Fruit fly (Drosophila melanogaster) S2 (cell line): ENCODE data around the gene dmt.

ENCODE experiments used
- CG8478 ChIP-seq: fragments of >200 bp; optimal IDR thresholded peaks from 2 replicates; lab custom pipeline; 2018
- CTCF ChIP-seq, 2 experiments: fragments of >200 bp; optimal IDR thresholded peaks; 2 replicates each; lab custom pipeline; 2018

dmt gene

dm6 chr3R:9701897-9702296, 9.0 kb upstream of the dmt start:
- no peak for TF ChIP-seq CG8478 (lab: Kevin White, UChicago)
- no peak for TF ChIP-seq CTCF (optimal IDR thresholded peaks at IDR 0.05; lab: Kevin White, UChicago)

DNA sequence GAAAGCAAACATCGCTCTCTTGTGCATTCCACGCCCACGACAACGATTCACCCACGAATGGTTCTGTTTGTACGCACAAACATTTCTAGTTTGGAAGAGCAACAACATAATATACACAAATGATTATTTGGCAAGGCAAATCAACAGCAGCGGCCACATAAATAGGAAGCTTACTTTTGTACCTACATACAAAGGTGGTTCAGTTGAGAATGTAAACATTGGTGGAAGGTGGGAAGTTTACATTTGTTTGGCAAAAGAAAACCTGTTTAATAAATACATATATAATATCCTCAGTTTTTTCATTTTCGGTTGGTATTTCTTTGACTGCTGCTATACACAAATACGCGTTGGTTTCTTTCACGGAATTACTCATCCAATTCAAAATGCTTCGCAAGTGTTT, 8.4 kb upstream of the dmt start:
- no peak for TF ChIP-seq CG8478 (lab: Kevin White, UChicago)
- TF ChIP-seq CTCF (optimal IDR thresholded peaks at IDR 0.05; lab: Kevin White, UChicago), result no peak

dm6 chr3R:9703273-9703672, 7.7 kb upstream of the dmt start:
- TF ChIP-seq CG8478 (lab: Kevin White, UChicago), result no peak
- no peak for TF ChIP-seq CTCF (optimal IDR thresholded peaks at IDR 0.05; lab: Kevin White, UChicago)

DNA sequence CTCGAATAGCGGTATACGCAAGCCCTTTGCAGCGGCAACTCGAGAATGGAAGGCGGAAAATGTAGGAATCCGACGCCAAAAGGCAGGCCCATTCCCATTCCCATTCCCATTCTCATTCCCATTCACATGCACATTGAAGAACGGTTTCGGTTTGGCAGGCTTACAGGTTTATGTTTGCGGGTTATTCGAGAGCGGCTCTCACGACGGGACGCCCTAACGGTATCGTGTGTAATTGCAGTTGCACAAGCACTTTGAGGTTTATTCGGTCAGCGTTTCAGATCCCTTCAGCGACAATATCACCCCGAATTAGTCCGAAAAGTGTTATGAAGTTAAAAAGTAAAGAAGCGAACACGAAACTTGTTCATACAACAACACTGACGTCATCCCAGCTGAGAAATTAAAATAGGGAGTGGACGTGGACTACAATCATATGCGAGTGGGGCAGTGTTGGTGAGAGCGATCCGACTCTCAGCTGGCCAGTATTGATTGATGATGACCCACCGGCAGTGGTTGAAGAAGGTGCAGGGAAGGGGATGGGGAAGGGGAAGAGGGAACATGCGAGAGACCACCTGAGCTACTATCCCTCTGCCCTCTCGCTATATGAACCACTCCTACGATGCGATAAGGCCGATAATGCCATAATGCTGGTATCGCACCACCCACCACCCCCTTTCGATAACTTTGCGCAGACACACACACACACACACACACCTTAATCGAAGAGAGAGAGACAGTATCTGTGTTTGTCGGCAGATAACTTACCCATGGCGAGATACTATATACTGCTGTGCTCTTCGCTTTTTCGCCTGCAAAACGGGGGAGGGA, 6.5 kb upstream of the dmt start:
- no peak for TF ChIP-seq CTCF (optimal IDR thresholded peaks at IDR 0.05; lab: Kevin White, UChicago)
- TF ChIP-seq CG8478 (lab: Kevin White, UChicago), result no peak

DNA sequence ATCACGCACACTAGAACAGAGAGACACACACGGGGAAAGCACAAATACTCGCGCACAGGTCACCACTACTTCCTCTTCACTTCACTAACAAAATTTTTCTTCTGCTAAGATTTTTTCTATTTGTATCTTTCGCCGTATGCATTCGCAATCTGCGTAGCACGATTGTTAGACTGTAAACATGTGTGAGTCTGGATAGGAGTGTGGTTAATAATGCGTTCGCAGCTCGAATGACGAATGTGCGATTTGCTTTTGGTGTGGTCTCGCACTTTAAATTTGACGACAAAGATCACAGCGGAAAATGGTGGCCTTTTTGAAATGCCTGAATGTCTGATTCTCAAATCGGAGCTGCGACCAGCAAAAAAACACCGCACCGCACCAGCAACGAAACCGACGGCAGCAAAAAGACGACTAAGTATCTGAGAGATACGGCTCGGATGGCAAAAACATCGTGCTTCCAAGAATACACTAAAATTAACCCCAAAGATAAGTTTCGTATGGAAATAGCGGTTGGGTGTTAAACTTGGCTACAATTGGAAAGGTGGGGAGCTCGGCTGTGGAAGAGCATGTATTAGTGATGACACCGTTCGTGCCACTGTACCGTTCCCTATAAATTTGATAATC, 5.8 kb upstream of the dmt start, which contains the start of gene Unc-115a:
Gene Unc-115a (minus strand): TSS at position 410 of the 621 bp plus-strand sequence.
- no peak for TF ChIP-seq CG8478 (lab: Kevin White, UChicago)
- peak; percentile 69 to 72 for TF ChIP-seq CTCF (optimal IDR thresholded peaks at IDR 0.05; lab: Kevin White, UChicago)

- TF ChIP-seq CTCF (optimal IDR thresholded peaks at IDR 0.05; lab: Kevin White, UChicago) (no peak), CG8478 (lab: Kevin White, UChicago) (no peak)
These were observed 714 bp upstream of the dmt start for dm6 chr3R:9710228-9710627.

DNA sequence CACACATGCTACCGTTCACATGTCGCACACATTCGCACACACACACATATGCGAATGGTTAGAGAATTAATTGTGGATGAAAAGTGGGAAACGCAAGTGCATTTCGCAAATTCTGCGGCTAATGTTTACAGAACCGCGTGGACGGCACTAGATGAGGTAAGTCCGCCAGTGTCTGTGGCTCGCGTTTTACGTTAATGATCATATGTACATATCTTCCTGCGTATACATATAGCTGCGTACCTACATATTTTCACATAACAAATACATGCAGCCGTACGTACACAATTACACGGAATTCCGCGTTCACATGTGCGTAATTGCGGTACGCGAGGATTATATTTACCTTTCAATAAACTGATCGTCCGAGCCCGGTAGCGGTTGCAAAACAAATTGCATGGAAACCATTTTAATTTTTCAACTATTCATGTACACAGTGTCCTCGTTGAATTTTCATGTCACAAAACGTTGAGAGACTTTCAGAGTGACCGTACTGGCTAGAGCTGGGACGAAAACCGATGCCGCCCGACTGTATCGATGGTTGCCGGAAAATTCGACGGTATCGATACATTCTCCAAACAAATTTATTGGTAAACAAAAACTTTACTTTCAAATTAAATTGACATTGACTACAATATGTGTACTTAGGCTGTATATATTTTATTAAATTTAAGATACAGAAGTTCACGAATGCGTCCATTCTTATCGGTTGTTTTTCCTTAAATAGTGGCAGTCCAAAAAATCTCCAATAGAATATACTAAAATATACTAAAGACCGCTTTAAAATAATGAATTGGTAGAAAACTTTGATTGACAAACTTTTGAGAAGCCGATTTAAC, 14.4 kb downstream of the dmt start, which contains the start of gene hyd:
Gene hyd (minus strand): TSS at position 495 of the 836 bp plus-strand sequence.
- TF ChIP-seq CTCF (optimal IDR thresholded peaks at IDR 0.05; lab: Kevin White, UChicago) (no peak), CG8478 (lab: Kevin White, UChicago) (no peak)

DNA sequence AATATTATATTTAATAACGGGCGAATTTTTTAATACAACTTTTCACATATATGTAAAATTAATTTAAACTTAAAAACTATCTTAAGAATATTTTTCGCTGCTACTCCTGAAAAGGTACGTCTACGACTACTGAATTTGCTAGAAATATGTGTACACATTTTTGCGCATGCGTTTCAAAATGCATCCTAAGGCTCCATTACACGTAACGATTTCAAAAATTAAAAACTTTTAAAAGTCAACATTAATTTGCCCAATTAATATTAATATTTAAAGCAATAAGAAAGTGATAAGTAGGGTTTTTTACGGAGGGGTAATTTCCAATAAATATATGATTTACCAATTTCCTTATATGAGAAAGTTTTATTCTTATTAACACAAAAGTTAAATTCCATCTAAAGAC, 19.8 kb downstream of the dmt start, which contains the start of gene FoxP:
Gene FoxP (minus strand): TSS at position 89 of the 400 bp plus-strand sequence.
- no peak for TF ChIP-seq CTCF (optimal IDR thresholded peaks at IDR 0.05; lab: Kevin White, UChicago)
- no peak for TF ChIP-seq CG8478 (lab: Kevin White, UChicago)

DNA sequence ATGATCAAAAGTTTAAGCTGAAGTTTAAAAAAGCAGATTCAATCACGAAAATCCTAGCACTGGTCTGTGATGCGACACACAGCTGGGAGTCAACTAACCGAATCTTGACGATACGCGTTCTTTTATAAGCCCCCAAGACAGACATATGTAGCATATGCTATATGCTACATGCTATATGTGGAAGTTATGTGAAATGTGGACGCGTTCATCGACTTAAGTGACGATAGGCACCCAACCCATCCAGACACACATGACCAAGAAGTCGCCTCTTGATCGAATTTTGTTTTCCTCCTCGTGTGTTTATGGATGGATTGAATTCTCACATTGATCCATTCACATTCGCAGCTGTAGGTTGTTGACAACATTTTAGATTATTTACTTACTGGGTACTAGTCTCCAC, 22.2 kb downstream of the dmt start, which contains the start of gene alphaTub85E:
Gene alphaTub85E (minus strand): TSS at position 101 of the 400 bp plus-strand sequence.
- TF ChIP-seq CTCF (optimal IDR thresholded peaks at IDR 0.05; lab: Kevin White, UChicago) (no peak), CG8478 (lab: Kevin White, UChicago) (no peak)

dm6 chr3R:9735151-9735550, 24.2 kb downstream of the dmt start:
- TF ChIP-seq CG8478 (lab: Kevin White, UChicago), result no peak
- no peak for TF ChIP-seq CTCF (optimal IDR thresholded peaks at IDR 0.05; lab: Kevin White, UChicago)

- TF ChIP-seq CG8478 (lab: Kevin White, UChicago) (no peak), CTCF (optimal IDR thresholded peaks at IDR 0.05; lab: Kevin White, UChicago) (no peak)
These were observed 28.9 kb downstream of the dmt start, which contains the start of gene side-VII for dm6 chr3R:9739793-9740192. Gene side-VII, minus strand, starts transcription at chr3R:9739979.

- TF ChIP-seq CTCF (optimal IDR thresholded peaks at IDR 0.05; lab: Kevin White, UChicago) (no peak), CG8478 (lab: Kevin White, UChicago) (no peak)
These were observed 29.8 kb downstream of the dmt start, which contains the start of gene Pnn for dm6 chr3R:9740713-9741112. Gene Pnn, plus strand, starts transcription at chr3R:9740899.

DNA sequence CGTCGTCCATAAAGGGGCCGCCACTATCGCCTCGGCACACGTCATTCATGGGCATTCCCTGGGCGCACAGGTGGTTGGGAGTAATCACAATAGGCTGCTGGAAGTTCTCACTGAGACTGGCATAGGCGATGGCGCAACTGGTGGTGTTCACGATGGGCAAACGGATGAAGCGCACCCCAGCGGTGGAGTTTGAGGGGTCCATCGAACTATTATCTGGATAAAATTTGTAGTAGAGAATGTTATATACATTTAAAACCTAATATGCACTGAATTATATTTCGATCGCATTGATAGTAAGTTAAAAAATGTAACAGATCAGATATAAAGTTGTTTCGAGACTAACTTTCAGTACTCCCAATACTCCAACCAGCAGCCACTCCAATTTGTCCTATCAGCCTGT, 32.3 kb downstream of the dmt start, which contains the start of gene CG31415:
Gene CG31415 (plus strand): TSS at position 301 of the 400 bp plus-strand sequence.
- TF ChIP-seq CTCF (optimal IDR thresholded peaks at IDR 0.05; lab: Kevin White, UChicago), result no peak
- no peak for TF ChIP-seq CG8478 (lab: Kevin White, UChicago)

- TF ChIP-seq CTCF (optimal IDR thresholded peaks at IDR 0.05; lab: Kevin White, UChicago), result no peak
- TF ChIP-seq CG8478 (lab: Kevin White, UChicago), result no peak
These were observed 33.1 kb downstream of the dmt start for dm6 chr3R:9743995-9744394.
